Worm (Caenorhabditis elegans) whole organism, L4/young adult: Measurements from ENCODE around the gene T07E3.3.

ENCODE experiments used
- W03F9.2 ChIP-seq: fragments of 150-350 bp; optimal IDR thresholded peaks from 2 replicates; lab custom pipeline; 2014; ENCODE audit warnings: missing biosample characterization, missing genetic modification characterization
- dao-5 ChIP-seq: sonication (generic microtip); optimal IDR thresholded peaks from 2 replicates; lab custom pipeline; 2016; ENCODE audit warnings: missing genotype, missing genetic modification characterization, moderate library complexity, missing compliant biosample characterization
- him-1 ChIP-seq: sonication (generic microtip); optimal IDR thresholded peaks from 2 replicates; lab custom pipeline; 2016; ENCODE audit warnings: missing genotype, missing genetic modification reagents, missing genetic modification characterization, missing compliant biosample characterization

The T07E3.3 gene

ce11 chrIII:6912381-6912780 lies 8.7 kb downstream of the T07E3.3 start, which contains the start of gene pdf-1:
pdf-1 (minus strand) TSS chrIII:6912481.
- TF ChIP-seq him-1 (tag; lab: Kevin White, UChicago) = no peak
- no peak for TF ChIP-seq W03F9.2
- TF ChIP-seq dao-5 (tag; lab: Kevin White, UChicago) = no peak

- no peak for TF ChIP-seq him-1 (tag; lab: Kevin White, UChicago)
- no peak for TF ChIP-seq dao-5 (tag; lab: Kevin White, UChicago)
- no peak for TF ChIP-seq W03F9.2
Observed at ce11 chrIII:6914840-6915239, 11.2 kb downstream of the T07E3.3 start.

- TF ChIP-seq W03F9.2 = no peak
- no peak for TF ChIP-seq him-1 (tag; lab: Kevin White, UChicago)
- TF ChIP-seq dao-5 (tag; lab: Kevin White, UChicago) = no peak
Observed at ce11 chrIII:6928725-6929124, 25.0 kb downstream of the T07E3.3 start, which contains the start of gene flap-1. flap-1 (minus strand) TSS chrIII:6928825.

DNA sequence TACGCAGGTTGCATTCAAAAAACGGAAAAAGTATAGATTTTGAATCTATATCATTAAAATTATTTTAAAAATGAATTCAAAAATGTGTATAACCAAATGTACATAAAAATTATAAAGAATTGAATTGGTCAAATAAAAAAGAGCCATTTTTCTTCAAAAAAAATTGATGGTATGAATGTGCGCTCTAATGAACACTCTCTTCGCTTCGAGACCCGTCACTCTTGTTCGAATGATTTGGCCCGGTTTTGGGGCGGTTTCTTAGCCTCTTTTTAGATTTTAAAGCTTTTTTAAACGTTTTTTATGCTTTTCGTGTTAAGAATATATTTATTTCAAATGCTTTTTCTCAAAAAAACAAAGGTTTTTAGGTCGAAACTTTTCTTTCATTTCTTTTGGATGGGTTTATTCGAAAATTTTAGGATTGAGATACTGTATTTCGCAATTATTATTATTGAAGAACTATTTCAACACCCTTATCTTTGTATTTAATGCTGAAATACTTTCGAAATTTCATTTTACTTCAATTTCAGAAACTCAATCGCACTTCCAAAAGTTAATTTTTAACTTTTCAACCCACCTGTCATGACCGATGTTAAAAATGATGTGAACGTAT lies 26.0 kb downstream of the T07E3.3 start, which contains the start of gene inf-1:
Gene inf-1, plus strand, starts transcription at position 577 of the 610 bp plus-strand sequence.
- TF ChIP-seq W03F9.2 (peak; percentile 77), dao-5 (tag; lab: Kevin White, UChicago) (no peak)

DNA sequence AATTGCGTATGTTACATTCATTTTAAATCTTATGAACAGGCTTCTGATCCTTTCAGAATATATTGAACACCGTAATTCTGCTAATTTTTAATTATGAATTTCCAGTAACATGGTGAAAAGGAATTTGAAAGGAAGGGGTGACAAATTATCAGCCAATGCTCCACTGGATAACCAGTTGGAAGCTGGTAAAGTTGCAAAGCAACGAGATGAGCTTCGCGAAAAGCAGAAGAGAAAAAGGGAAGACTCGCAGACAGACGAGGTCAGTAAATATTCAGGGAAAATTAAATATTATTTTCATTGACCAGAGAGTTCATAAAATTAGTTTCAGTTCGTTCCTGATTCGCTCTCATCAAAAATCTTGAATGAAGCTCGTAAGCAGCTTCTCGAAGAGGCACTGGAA lies 28.2 kb downstream of the T07E3.3 start, which contains the start of gene byn-1:
Gene byn-1, plus strand, starts transcription at position 106 of the 400 bp plus-strand sequence.
- no peak for TF ChIP-seq dao-5 (tag; lab: Kevin White, UChicago)
- TF ChIP-seq W03F9.2 = no peak
- no peak for TF ChIP-seq him-1 (tag; lab: Kevin White, UChicago)

- TF ChIP-seq dao-5 (tag; lab: Kevin White, UChicago) (no peak), W03F9.2 (no peak), him-1 (tag; lab: Kevin White, UChicago) (no peak)
Observed at ce11 chrIII:6935269-6936017, 31.8 kb downstream of the T07E3.3 start, which contains the start of the genes F57B9.8 and coq-2. F57B9.8 (minus strand) TSS chrIII:6935319. coq-2 (plus strand) TSS chrIII:6935967.

- TF ChIP-seq him-1 (tag; lab: Kevin White, UChicago) = no peak
- TF ChIP-seq dao-5 (tag; lab: Kevin White, UChicago) = no peak
- TF ChIP-seq W03F9.2 = no peak
Observed at ce11 chrIII:6939523-6939922, 35.8 kb downstream of the T07E3.3 start, which contains the start of gene F57B9.3. F57B9.3 (plus strand) TSS chrIII:6939823.

DNA sequence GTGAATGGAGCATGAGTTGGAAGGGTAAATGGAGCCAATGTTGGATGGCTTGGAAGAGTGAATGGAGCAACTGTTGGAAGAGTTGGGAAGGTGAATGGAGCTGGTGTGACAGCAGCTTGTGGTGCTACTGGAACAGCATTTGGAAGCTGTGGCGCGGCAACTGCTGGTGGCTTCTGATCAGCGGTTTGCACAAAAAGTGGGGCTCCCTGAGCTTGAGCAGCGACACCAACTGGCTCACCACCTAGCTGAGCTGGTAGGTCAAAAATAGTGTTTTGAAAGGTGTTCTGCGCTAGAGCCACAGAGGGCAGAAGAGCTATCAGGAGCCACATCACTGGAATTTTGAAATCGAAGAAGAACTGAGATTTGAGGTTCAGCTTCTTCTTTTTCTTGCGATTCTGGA lies 41.6 kb downstream of the T07E3.3 start:
- TF ChIP-seq W03F9.2 = no peak
- TF ChIP-seq him-1 (tag; lab: Kevin White, UChicago) = no peak
- TF ChIP-seq dao-5 (tag; lab: Kevin White, UChicago) = no peak

DNA sequence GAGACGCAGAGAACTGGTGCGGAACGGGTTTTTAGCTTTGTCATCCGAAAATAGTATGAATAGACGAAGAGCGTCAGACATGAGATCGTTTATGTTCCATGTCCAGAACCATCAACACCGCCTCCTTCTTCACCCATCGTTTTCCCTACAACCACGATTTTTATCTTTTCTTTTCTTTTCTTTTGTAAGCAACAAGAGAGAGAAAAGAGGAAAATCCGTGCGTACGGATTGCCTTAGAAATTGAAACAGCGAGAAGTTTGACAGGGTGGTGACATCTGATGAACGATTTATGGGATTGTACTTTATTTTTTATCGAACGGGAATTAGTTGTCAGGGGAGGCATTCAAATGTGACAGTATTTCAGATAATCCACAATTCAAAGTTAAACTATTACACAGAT lies 42.1 kb downstream of the T07E3.3 start, which contains the start of gene abu-13:
Gene abu-13, minus strand, starts transcription at position 152 of the 400 bp plus-strand sequence.
- TF ChIP-seq him-1 (tag; lab: Kevin White, UChicago) (no peak), dao-5 (tag; lab: Kevin White, UChicago) (no peak), W03F9.2 (no peak)

DNA sequence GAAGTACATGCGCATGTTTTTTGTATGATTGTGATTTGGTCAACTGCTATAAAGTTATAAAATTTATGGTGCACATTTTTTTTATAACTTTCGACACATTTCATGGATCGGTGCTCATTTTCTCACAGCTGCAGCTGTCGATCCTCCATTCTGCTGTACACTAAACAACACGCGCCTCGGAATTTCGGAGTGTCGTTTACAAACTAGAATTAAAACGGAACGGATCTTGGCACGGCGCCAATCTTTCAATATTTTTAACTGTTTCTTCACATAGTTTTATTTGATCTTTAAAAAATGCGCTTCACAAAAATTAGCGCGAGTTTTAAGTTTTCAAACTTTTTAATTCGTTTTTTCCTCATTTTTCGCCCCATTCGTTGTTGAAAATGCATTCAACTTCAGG lies 42.7 kb downstream of the T07E3.3 start, which contains the start of gene let-711:
Gene let-711, plus strand, starts transcription at position 337 of the 400 bp plus-strand sequence.
- TF ChIP-seq dao-5 (tag; lab: Kevin White, UChicago) = no peak
- TF ChIP-seq W03F9.2 = no peak
- TF ChIP-seq him-1 (tag; lab: Kevin White, UChicago) = no peak

ce11 chrIII:6947896-6948295 lies 44.2 kb downstream of the T07E3.3 start:
- TF ChIP-seq W03F9.2 = no peak
- TF ChIP-seq dao-5 (tag; lab: Kevin White, UChicago) = no peak
- TF ChIP-seq him-1 (tag; lab: Kevin White, UChicago) = no peak

DNA sequence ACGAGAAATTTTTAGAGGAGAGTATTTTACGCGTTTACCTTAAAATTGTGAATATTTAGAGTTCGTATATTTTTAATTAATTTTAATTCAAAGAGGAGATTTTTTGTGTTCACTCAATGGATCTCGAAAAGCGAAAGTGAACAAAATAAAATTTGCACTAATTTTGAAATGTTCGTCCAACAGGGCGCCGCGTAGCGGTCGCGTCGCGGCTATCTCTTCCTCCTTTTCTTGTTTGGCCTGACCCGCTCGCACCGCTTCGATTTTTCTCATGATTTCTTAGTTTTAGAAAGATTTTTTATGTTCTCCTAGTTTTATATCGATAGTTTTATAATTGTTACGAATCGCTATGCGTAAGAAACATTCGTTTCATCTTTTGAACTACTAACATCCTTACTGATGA lies 47.8 kb downstream of the T07E3.3 start:
- TF ChIP-seq him-1 (tag; lab: Kevin White, UChicago) = no peak
- no peak for TF ChIP-seq dao-5 (tag; lab: Kevin White, UChicago)
- TF ChIP-seq W03F9.2 = no peak

ce11 chrIII:6953373-6953772 lies 49.7 kb downstream of the T07E3.3 start:
- TF ChIP-seq him-1 (tag; lab: Kevin White, UChicago) = no peak
- no peak for TF ChIP-seq dao-5 (tag; lab: Kevin White, UChicago)
- TF ChIP-seq W03F9.2 = no peak

ce11 chrIII:6953978-6954377 lies 50.3 kb downstream of the T07E3.3 start:
- no peak for TF ChIP-seq dao-5 (tag; lab: Kevin White, UChicago)
- no peak for TF ChIP-seq him-1 (tag; lab: Kevin White, UChicago)
- no peak for TF ChIP-seq W03F9.2
